Fruit fly (Drosophila melanogaster) whole organism, embryonic: ENCODE data around the gene ATP8B.

ENCODE experiments used
- CG10979 ChIP-seq: fragments of 200-800 bp; sonication (Bioruptor generic); optimal IDR thresholded peaks from 2 replicates; lab custom pipeline; 2018; ENCODE audit warnings: missing biosample characterization, mild to moderate bottlenecking, missing genetic modification characterization, moderate library complexity
- CG17186 ChIP-seq: fragments of 200-800 bp; sonication (Bioruptor generic); optimal IDR thresholded peaks from 3 replicates; lab custom pipeline; 2017; ENCODE audit warnings: missing biosample characterization, missing genetic modification reagents, missing genetic modification characterization
- CG43689 ChIP-seq: fragments of 200-800 bp; sonication (Bioruptor generic); IDR thresholded peaks from 2 replicates; pipeline ENCODE4 v1.3.6; 2022; ENCODE audit warnings: missing biosample characterization, missing genetic modification characterization
- ftz-f1 ChIP-seq: fragments of 200-800 bp; sonication (Bioruptor generic); optimal IDR thresholded peaks from 2 replicates; lab custom pipeline; 2016; ENCODE audit warnings: missing biosample characterization, missing genetic modification characterization
- fu2 ChIP-seq: fragments of 200-800 bp; sonication (Bioruptor generic); optimal IDR thresholded peaks from 2 replicates; lab custom pipeline; 2016; ENCODE audit warnings: missing biosample characterization, missing genetic modification characterization
- hb ChIP-seq: fragments of 200-800 bp; sonication (Bioruptor generic); IDR thresholded peaks from 3 replicates; pipeline ENCODE4 v1.3.6; 2022; ENCODE audit warnings: missing biosample characterization, missing genetic modification characterization; ENCODE audit not compliant: partially characterized antibody
- lilli ChIP-seq: fragments of 200-800 bp; sonication (Bioruptor generic); optimal IDR thresholded peaks from 3 replicates; lab custom pipeline; 2016; ENCODE audit warnings: missing biosample characterization, missing genetic modification characterization
- sc ChIP-seq, 3 experiments: fragments of >200 bp in 2 of 3; fragments of 200-800 bp in 1 of 3; sonication (Bioruptor generic) in 1 of 3; optimal IDR thresholded peaks; 2 replicates in 2 of 3; 3 replicates in 1 of 3; lab custom pipeline; 2017; ENCODE audit warnings: mild to moderate bottlenecking in 1 of 3, missing biosample characterization in 1 of 3, missing genetic modification characterization in 1 of 3, missing genetic modification reagents in 1 of 3

DNA sequence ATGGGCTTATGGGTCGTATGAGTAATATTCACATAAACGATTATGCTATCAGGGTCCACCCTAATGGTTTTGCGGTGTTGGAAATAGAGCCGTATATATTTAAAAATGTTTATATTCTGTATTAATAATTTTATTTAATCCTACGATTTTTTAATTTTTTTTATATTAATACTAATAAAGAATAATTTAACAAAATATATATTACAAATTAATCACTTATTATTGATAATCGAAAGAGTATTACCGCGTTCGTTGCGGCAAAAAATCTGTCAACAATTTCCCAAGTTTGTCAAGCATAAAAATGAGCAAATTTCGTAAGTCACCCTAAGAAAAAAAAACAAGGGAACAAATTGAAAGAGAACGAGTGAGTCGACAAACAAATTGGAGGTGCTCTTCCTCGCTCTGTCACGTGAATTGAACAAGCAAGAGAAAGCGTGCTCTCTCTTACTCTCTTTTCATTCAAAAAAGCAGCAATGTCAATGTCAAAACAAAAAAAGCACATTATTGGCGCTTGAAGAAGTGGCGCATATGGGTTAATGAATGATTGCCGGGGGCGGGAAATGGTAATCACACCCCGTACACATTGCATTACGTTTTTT lies 9.9 kb downstream of the ATP8B start:
- TF ChIP-seq sc (optimal IDR thresholded peaks at IDR 0.05; lab: Kevin White, UChicago) (no peak), sc (GFP tag; optimal IDR thresholded peaks at IDR 0.05; lab: Kevin White, UChicago) (no peak), lilli (GFP tag; lab: Kevin White, UChicago) (no peak), CG10979 (tag; lab: Kevin White, UChicago) (no peak), CG43689 (GFP tag; lab: Robert Waterston, UW) (no peak), fu2 (GFP tag; lab: Kevin White, UChicago) (no peak), ftz-f1 (GFP tag; lab: Kevin White, UChicago) (no peak), hb (GFP tag; lab: Robert Waterston, UW) (no peak), CG17186 (GFP tag; lab: Kevin White, UChicago) (no peak)
